Fruit fly (Drosophila melanogaster) whole organism, embryonic: ENCODE results near the gene qtc.
A peak's percentile ranks its signal among the peaks of the same experiment; 100 is the strongest.

Source experiments
- Antp ChIP-seq: fragments of 200-800 bp; sonication (Bioruptor generic); optimal IDR thresholded peaks from 3 replicates; lab custom pipeline; 2016; ENCODE audit warnings: missing biosample characterization, missing genetic modification characterization
- C15 ChIP-seq: fragments of 200-800 bp; sonication (Bioruptor generic); IDR thresholded peaks from 3 replicates; pipeline ENCODE4 v1.3.6; 2022; ENCODE audit warnings: missing biosample characterization, missing genetic modification characterization
- CG10366 ChIP-seq: fragments of 200-800 bp; sonication (Bioruptor generic); IDR thresholded peaks from 2 replicates; pipeline ENCODE4 v1.3.6; 2022; ENCODE audit warnings: missing biosample characterization, missing genetic modification characterization
- CG13287 ChIP-seq: fragments of 200-800 bp; sonication (Bioruptor generic); IDR thresholded peaks from 2 replicates; pipeline ENCODE4 v1.3.6; 2022; ENCODE audit warnings: missing biosample characterization, missing genetic modification characterization; ENCODE audit not compliant: partially characterized antibody
- CG13424 ChIP-seq: fragments of 200-800 bp; sonication (Bioruptor generic); optimal IDR thresholded peaks from 2 replicates; lab custom pipeline; 2019; ENCODE audit warnings: missing biosample characterization, mild to moderate bottlenecking, missing genetic modification characterization, moderate library complexity
- CG14710 ChIP-seq: fragments of 200-800 bp; sonication (Bioruptor generic); optimal IDR thresholded peaks from 3 replicates; lab custom pipeline; 2019; ENCODE audit warnings: missing biosample characterization, mild to moderate bottlenecking, missing genetic modification characterization, moderate library complexity
- CG14860 ChIP-seq: fragments of 200-800 bp; sonication (Bioruptor generic); IDR thresholded peaks from 3 replicates; pipeline ENCODE4 v1.3.6; 2022; ENCODE audit warnings: missing biosample characterization, missing genetic modification characterization; ENCODE audit not compliant: partially characterized antibody
- CG16863 ChIP-seq: fragments of 200-800 bp; sonication (Bioruptor generic); optimal IDR thresholded peaks from 3 replicates; lab custom pipeline; 2016; ENCODE audit warnings: missing biosample characterization, missing genetic modification characterization
- CG2712 ChIP-seq: fragments of 200-800 bp; optimal IDR thresholded peaks from 3 replicates; lab custom pipeline; 2019; ENCODE audit warnings: missing biosample characterization, mild to moderate bottlenecking, missing genetic modification characterization, moderate library complexity
- CG2889 ChIP-seq: fragments of 200-800 bp; sonication (Bioruptor generic); IDR thresholded peaks from 3 replicates; pipeline ENCODE4 v1.3.6; 2022; ENCODE audit warnings: missing biosample characterization, missing genetic modification characterization
- CG3838 ChIP-seq: fragments of 200-800 bp; sonication (Bioruptor generic); optimal IDR thresholded peaks from 3 replicates; lab custom pipeline; 2016; ENCODE audit warnings: missing biosample characterization, missing genetic modification characterization
- CG3995 ChIP-seq: fragments of 200-800 bp; sonication (Bioruptor generic); optimal IDR thresholded peaks from 3 replicates; lab custom pipeline; 2016; ENCODE audit warnings: missing biosample characterization, missing genetic modification characterization
- CG6254 ChIP-seq: fragments of 200-800 bp; sonication (Bioruptor generic); optimal IDR thresholded peaks from 3 replicates; lab custom pipeline; 2017; ENCODE audit warnings: mild to moderate bottlenecking, missing biosample characterization, missing genetic modification reagents, missing genetic modification characterization
- CG6765 ChIP-seq: fragments of 200-800 bp; sonication (Bioruptor generic); optimal IDR thresholded peaks from 3 replicates; lab custom pipeline; 2017; ENCODE audit warnings: missing biosample characterization, mild to moderate bottlenecking, missing genetic modification characterization
- CG6813 ChIP-seq: fragments of 200-800 bp; sonication (Bioruptor generic); optimal IDR thresholded peaks from 2 replicates; lab custom pipeline; 2017; ENCODE audit warnings: missing biosample characterization, missing genetic modification characterization, mild to moderate bottlenecking, moderate library complexity, missing genetic modification reagents
- CG7357 ChIP-seq: fragments of 200-800 bp; sonication (Bioruptor generic); IDR thresholded peaks from 3 replicates; pipeline ENCODE4 v1.3.6; 2022; ENCODE audit warnings: missing biosample characterization, missing genetic modification characterization
- CG8290 ChIP-seq, 3 experiments: fragments of 200-800 bp; sonication (Bioruptor generic); optimal IDR thresholded peaks; 2 replicates each; lab custom pipeline; 2016 to 2019; ENCODE audit warnings: missing biosample characterization in 3 of 3, missing genetic modification characterization in 3 of 3, mild to moderate bottlenecking in 2 of 3, moderate library complexity in 1 of 3
- CG8388 ChIP-seq: fragments of 200-800 bp; sonication (Bioruptor generic); optimal IDR thresholded peaks from 2 replicates; lab custom pipeline; 2019; ENCODE audit warnings: missing biosample characterization, mild to moderate bottlenecking, missing genetic modification characterization, moderate library complexity
- CG9797 ChIP-seq: fragments of 200-800 bp; sonication (Bioruptor generic); optimal IDR thresholded peaks from 3 replicates; lab custom pipeline; 2018; ENCODE audit warnings: missing biosample characterization, mild to moderate bottlenecking, missing genetic modification characterization
- CG9932 ChIP-seq: fragments of 200-800 bp; sonication (Bioruptor generic); IDR thresholded peaks from 2 replicates; pipeline ENCODE4 v1.3.6; 2022; ENCODE audit warnings: missing biosample characterization, missing genetic modification characterization
- Chrac-16 ChIP-seq: fragments of 200-800 bp; sonication (Bioruptor generic); optimal IDR thresholded peaks from 3 replicates; lab custom pipeline; 2016; ENCODE audit warnings: missing biosample characterization, missing genetic modification characterization
- HHEX ChIP-seq: fragments of 200-800 bp; sonication (Bioruptor generic); optimal IDR thresholded peaks from 3 replicates; lab custom pipeline; 2017; ENCODE audit warnings: missing biosample characterization, mild to moderate bottlenecking, missing genetic modification characterization, missing genetic modification reagents
- HLH4C ChIP-seq: fragments of 200-800 bp; sonication (Bioruptor generic); IDR thresholded peaks from 3 replicates; pipeline ENCODE4 v1.3.6; 2022; ENCODE audit warnings: missing biosample characterization, missing genetic modification characterization; ENCODE audit not compliant: partially characterized antibody
- HmgZ ChIP-seq: fragments of 200-800 bp; sonication (Bioruptor generic); optimal IDR thresholded peaks from 2 replicates; lab custom pipeline; 2018; ENCODE audit warnings: missing biosample characterization, mild to moderate bottlenecking, missing genetic modification characterization
- Jarid2 ChIP-seq: fragments of 200-800 bp; sonication (Bioruptor generic); optimal IDR thresholded peaks from 3 replicates; lab custom pipeline; 2017; ENCODE audit warnings: mild to moderate bottlenecking, missing biosample characterization, missing genetic modification reagents, missing genetic modification characterization
- Kr ChIP-seq: fragments of 200-800 bp; sonication (Bioruptor generic); optimal IDR thresholded peaks from 2 replicates; lab custom pipeline; 2017; ENCODE audit warnings: missing biosample characterization, mild to moderate bottlenecking, missing genetic modification characterization
- Mad ChIP-seq: fragments of 200-800 bp; sonication (Bioruptor generic); optimal IDR thresholded peaks from 2 replicates; lab custom pipeline; 2016; ENCODE audit warnings: missing biosample characterization, missing genetic modification characterization
- Sry-β ChIP-seq: fragments of 200-800 bp; sonication (Bioruptor generic); optimal IDR thresholded peaks from 2 replicates; lab custom pipeline; 2018; ENCODE audit warnings: missing biosample characterization, mild to moderate bottlenecking, missing genetic modification characterization, moderate library complexity
- ara ChIP-seq: fragments of 200-800 bp; sonication (Bioruptor generic); IDR thresholded peaks from 2 replicates; pipeline ENCODE4 v1.3.6; 2022; ENCODE audit warnings: missing biosample characterization, missing genetic modification characterization
- bab2 ChIP-seq: fragments of 200-800 bp; sonication (Bioruptor generic); optimal IDR thresholded peaks from 2 replicates; lab custom pipeline; 2016; ENCODE audit warnings: missing biosample characterization, missing genetic modification characterization
- btn ChIP-seq: fragments of 200-800 bp; sonication (Bioruptor generic); optimal IDR thresholded peaks from 2 replicates; lab custom pipeline; 2016; ENCODE audit warnings: missing biosample characterization, missing genetic modification characterization
- croc ChIP-seq: fragments of 200-800 bp; sonication (Bioruptor generic); conservative IDR thresholded peaks from 3 replicates; pipeline ENCODE4 v1.3.6; 2022; ENCODE audit warnings: missing biosample characterization, missing genetic modification characterization
- crol ChIP-seq: fragments of 200-800 bp; sonication (Bioruptor generic); IDR thresholded peaks from 2 replicates; pipeline ENCODE4 v1.3.6; 2022; ENCODE audit warnings: missing biosample characterization, missing genetic modification characterization
- cwo ChIP-seq: fragments of 200-800 bp; sonication (Bioruptor generic); optimal IDR thresholded peaks from 3 replicates; lab custom pipeline; 2017; ENCODE audit warnings: missing biosample characterization, missing genetic modification characterization, mild to moderate bottlenecking, moderate library complexity, missing genetic modification reagents
- dmrt11E ChIP-seq: fragments of 200-800 bp; sonication (Bioruptor generic); optimal IDR thresholded peaks from 3 replicates; lab custom pipeline; 2018; ENCODE audit warnings: missing biosample characterization, mild to moderate bottlenecking, missing genetic modification characterization, moderate library complexity
- ftz-f1 ChIP-seq: fragments of 200-800 bp; sonication (Bioruptor generic); optimal IDR thresholded peaks from 2 replicates; lab custom pipeline; 2016; ENCODE audit warnings: missing biosample characterization, missing genetic modification characterization
- gcm2 ChIP-seq: fragments of 200-800 bp; sonication (Bioruptor generic); optimal IDR thresholded peaks from 2 replicates; lab custom pipeline; 2016; ENCODE audit warnings: missing biosample characterization, missing genetic modification characterization
- gro ChIP-seq: fragments of 200-800 bp; sonication (Bioruptor generic); optimal IDR thresholded peaks from 2 replicates; lab custom pipeline; 2016; ENCODE audit warnings: missing biosample characterization, missing genetic modification characterization
- her ChIP-seq: fragments of 200-800 bp; sonication (Bioruptor generic); optimal IDR thresholded peaks from 2 replicates; lab custom pipeline; 2016; ENCODE audit warnings: missing biosample characterization, missing genetic modification characterization
- jumu ChIP-seq: fragments of 200-800 bp; sonication (Bioruptor generic); optimal IDR thresholded peaks from 3 replicates; lab custom pipeline; 2016; ENCODE audit warnings: missing biosample characterization, missing genetic modification characterization
- lola ChIP-seq, 3 experiments: fragments of >200 bp in 2 of 3; fragments of 200-800 bp in 1 of 3; sonication (Bioruptor generic) in 1 of 3; optimal IDR thresholded peaks; 2 replicates each; lab custom pipeline; 2017 to 2019; ENCODE audit warnings: missing biosample characterization in 3 of 3, missing genetic modification characterization in 3 of 3, mild to moderate bottlenecking in 1 of 3, moderate library complexity in 1 of 3
- pb ChIP-seq: fragments of 200-800 bp; sonication (Bioruptor generic); optimal IDR thresholded peaks from 3 replicates; lab custom pipeline; 2016; ENCODE audit warnings: missing biosample characterization, missing genetic modification characterization
- pita ChIP-seq: fragments of 200-800 bp; sonication (Bioruptor generic); optimal IDR thresholded peaks from 2 replicates; lab custom pipeline; 2017; ENCODE audit warnings: missing biosample characterization, mild to moderate bottlenecking, missing genetic modification characterization
- pros ChIP-seq: fragments of 200-800 bp; sonication (Bioruptor generic); optimal IDR thresholded peaks from 3 replicates; lab custom pipeline; 2019; ENCODE audit warnings: missing biosample characterization, mild to moderate bottlenecking, missing genetic modification characterization, moderate library complexity
- pum ChIP-seq: fragments of 200-800 bp; sonication (Bioruptor generic); optimal IDR thresholded peaks from 2 replicates; lab custom pipeline; 2016; ENCODE audit warnings: missing biosample characterization, missing genetic modification characterization
- repo ChIP-seq: fragments of 200-800 bp; sonication (Bioruptor generic); optimal IDR thresholded peaks from 2 replicates; lab custom pipeline; 2016; ENCODE audit warnings: missing biosample characterization, missing genetic modification characterization
- ro ChIP-seq: fragments of 200-800 bp; sonication (Bioruptor generic); IDR thresholded peaks from 2 replicates; pipeline ENCODE4 v1.3.6; 2022; ENCODE audit warnings: missing biosample characterization, missing genetic modification characterization
- slou ChIP-seq: fragments of 200-800 bp; sonication (Bioruptor generic); optimal IDR thresholded peaks from 3 replicates; lab custom pipeline; 2016; ENCODE audit warnings: missing biosample characterization, missing genetic modification characterization
- slp2 ChIP-seq: fragments of 200-800 bp; sonication (Bioruptor generic); optimal IDR thresholded peaks from 2 replicates; lab custom pipeline; 2016; ENCODE audit warnings: missing biosample characterization, missing genetic modification characterization

Gene qtc

dm6 chr2L:5060952-5061478 is 400 bp downstream of the qtc start (continued):
- TF ChIP-seq CG8388 (peak; percentile 52), CG16863 (no peak), CG9932 (GFP tag; lab: Robert Waterston, UW) (peak; percentile 80), crol (GFP tag; lab: Robert Waterston, UW) (no peak), repo (GFP tag; lab: Kevin White, UChicago) (peak; percentile 15), Jarid2 (GFP tag; lab: Kevin White, UChicago) (peak; percentile 12), pros (GFP tag; lab: Kevin White, UChicago) (no peak), HHEX (peak; percentile 76), lola (GFP tag; optimal IDR thresholded peaks at IDR 0.05; lab: Kevin White, UChicago) (peak in 1 of 3 experiments; percentile 52), CG8290 (GFP tag; optimal IDR thresholded peaks at IDR 0.05; lab: Kevin White, UChicago) (peak; percentile 17), CG8290 (tag; optimal IDR thresholded peaks at IDR 0.05; lab: Kevin White, UChicago) (peak in 1 of 2 experiments; percentile 49), CG6254 (GFP tag; lab: Kevin White, UChicago) (peak; percentile 59), CG3995 (GFP tag; lab: Kevin White, UChicago) (no peak), CG14710 (tag; lab: Kevin White, UChicago) (peak; percentile 28), CG10366 (GFP tag; lab: Robert Waterston, UW) (peak; percentile 51), CG6765 (GFP tag; lab: Kevin White, UChicago) (peak; percentile 74), slou (GFP tag; lab: Kevin White, UChicago) (peak; percentile 43), btn (GFP tag; lab: Kevin White, UChicago) (no peak), her (peak; percentile 50), cwo (GFP tag; lab: Kevin White, UChicago) (peak; percentile 87), HLH4C (GFP tag; lab: Robert Waterston, UW) (no peak), CG6813 (GFP tag; lab: Kevin White, UChicago) (peak; percentile 78), CG13287 (0 out of 2 replicates have a peak, but pooled peaks have one; percentile 7), CG2712 (tag; lab: Kevin White, UChicago) (peak; percentile 57), Kr (GFP tag; lab: Kevin White, UChicago) (no peak), gro (peak; percentile 27), pum (GFP tag; lab: Kevin White, UChicago) (peak; percentile 80), ftz-f1 (GFP tag; lab: Kevin White, UChicago) (peak; percentile 32), ara (peak; percentile 40; the same call in 1 of the 2 replicates), Mad (GFP tag; lab: Kevin White, UChicago) (no peak), CG9797 (GFP tag; lab: Kevin White, UChicago) (no peak), jumu (GFP tag; lab: Kevin White, UChicago) (peak; percentile 68), CG13424 (peak; percentile 56), CG2889 (GFP tag; lab: Robert Waterston, UW) (peak; percentile 45; the same call in 1 of the 3 replicates), croc (peak; percentile 30; the same call in 2 of the 3 replicates), Chrac-16 (GFP tag; lab: Kevin White, UChicago) (peak; percentile 46), pb (GFP tag; lab: Kevin White, UChicago) (peak; percentile 22), bab2 (GFP tag; lab: Kevin White, UChicago) (peak; percentile 56), gcm2 (peak; percentile 37), CG14860 (no peak), ro (GFP tag; lab: Robert Waterston, UW) (no peak), CG3838 (GFP tag; lab: Kevin White, UChicago) (peak; percentile 9), CG7357 (0 out of 3 replicates have a peak, but pooled peaks have one; percentile 33), C15 (GFP tag; lab: Robert Waterston, UW) (peak; percentile 55; the same call in 1 of the 3 replicates), dmrt11E (no peak), Sry-β (GFP tag; lab: Kevin White, UChicago) (no peak), HmgZ (tag; lab: Kevin White, UChicago) (peak; percentile 67), pita (GFP tag; lab: Kevin White, UChicago) (no peak), slp2 (peak; percentile 32), Antp (GFP tag; lab: Kevin White, UChicago) (peak; percentile 68)
